Fruit fly (Drosophila melanogaster) whole organism, embryonic: ENCODE results near the gene CG7879.
A peak's percentile ranks its signal among the peaks of the same experiment; 100 is the strongest.

ENCODE experiments used
- Adf1 ChIP-seq: fragments of 200-800 bp; sonication (Bioruptor generic); IDR thresholded peaks from 2 replicates; pipeline ENCODE4 v1.3.6; 2022; ENCODE audit warnings: missing biosample characterization, missing genetic modification characterization
- Awh ChIP-seq: fragments of 200-800 bp; sonication (Bioruptor generic); IDR thresholded peaks from 2 replicates; pipeline ENCODE4, ENCODE4 v1.3.6; 2022; ENCODE audit warnings: missing biosample characterization, missing genetic modification characterization
- B-H2 ChIP-seq: fragments of 200-800 bp; sonication (Bioruptor generic); optimal IDR thresholded peaks from 2 replicates; lab custom pipeline; 2018; ENCODE audit warnings: missing biosample characterization, mild to moderate bottlenecking, missing genetic modification characterization
- C15 ChIP-seq: fragments of 200-800 bp; sonication (Bioruptor generic); IDR thresholded peaks from 3 replicates; pipeline ENCODE4 v1.3.6; 2022; ENCODE audit warnings: missing biosample characterization, missing genetic modification characterization
- CG1024 ChIP-seq: fragments of 200-800 bp; sonication (Bioruptor generic); IDR thresholded peaks from 2 replicates; pipeline ENCODE4 v1.3.6; 2022; ENCODE audit warnings: missing biosample characterization, missing genetic modification characterization
- CG11723 ChIP-seq: fragments of 200-800 bp; sonication (Bioruptor generic); optimal IDR thresholded peaks from 2 replicates; lab custom pipeline; 2017; ENCODE audit warnings: missing biosample characterization, mild to moderate bottlenecking, missing genetic modification characterization
- CG13287 ChIP-seq: fragments of 200-800 bp; sonication (Bioruptor generic); IDR thresholded peaks from 2 replicates; pipeline ENCODE4 v1.3.6; 2022; ENCODE audit warnings: missing biosample characterization, missing genetic modification characterization; ENCODE audit not compliant: partially characterized antibody
- CG13296 ChIP-seq: fragments of 200-800 bp; sonication (Bioruptor generic); optimal IDR thresholded peaks from 3 replicates; lab custom pipeline; 2018; ENCODE audit warnings: missing biosample characterization, mild to moderate bottlenecking, missing genetic modification characterization
- CG15073 ChIP-seq: fragments of 200-800 bp; sonication (Bioruptor generic); optimal IDR thresholded peaks from 2 replicates; lab custom pipeline; 2016; ENCODE audit warnings: missing biosample characterization, missing genetic modification characterization
- CG1603 ChIP-seq: fragments of 200-800 bp; sonication (Bioruptor generic); optimal IDR thresholded peaks from 2 replicates; lab custom pipeline; 2019; ENCODE audit warnings: missing biosample characterization, mild to moderate bottlenecking, missing genetic modification characterization, moderate library complexity
- CG16813 ChIP-seq: fragments of 200-800 bp; sonication (Bioruptor generic); IDR thresholded peaks from 3 replicates; pipeline ENCODE4 v1.3.6; 2022; ENCODE audit warnings: missing biosample characterization, missing genetic modification characterization; ENCODE audit not compliant: partially characterized antibody
- CG4707 ChIP-seq: fragments of 200-800 bp; sonication (Bioruptor generic); optimal IDR thresholded peaks from 2 replicates; lab custom pipeline; 2018; ENCODE audit warnings: missing biosample characterization, mild to moderate bottlenecking, missing genetic modification characterization, moderate library complexity
- CG6689 ChIP-seq: fragments of 200-800 bp; sonication (Bioruptor generic); IDR thresholded peaks from 2 replicates; pipeline ENCODE4 v1.3.6; 2022; ENCODE audit warnings: missing biosample characterization, missing genetic modification characterization
- CG6765 ChIP-seq: fragments of 200-800 bp; sonication (Bioruptor generic); optimal IDR thresholded peaks from 3 replicates; lab custom pipeline; 2017; ENCODE audit warnings: missing biosample characterization, mild to moderate bottlenecking, missing genetic modification characterization
- CG7372 ChIP-seq: fragments of 200-800 bp; sonication (Bioruptor generic); IDR thresholded peaks from 2 replicates; pipeline ENCODE4 v1.3.6; 2022; ENCODE audit warnings: missing biosample characterization, missing genetic modification characterization
- CG7786 ChIP-seq: fragments of 200-800 bp; sonication (Bioruptor generic); optimal IDR thresholded peaks from 2 replicates; lab custom pipeline; 2016; ENCODE audit warnings: missing biosample characterization, missing genetic modification characterization
- CG9797 ChIP-seq: fragments of 200-800 bp; sonication (Bioruptor generic); optimal IDR thresholded peaks from 3 replicates; lab custom pipeline; 2018; ENCODE audit warnings: missing biosample characterization, mild to moderate bottlenecking, missing genetic modification characterization
- Camta ChIP-seq: fragments of 200-800 bp; sonication (Bioruptor generic); optimal IDR thresholded peaks from 2 replicates; lab custom pipeline; 2016; ENCODE audit warnings: missing biosample characterization, missing genetic modification characterization
- Dll ChIP-seq: fragments of 200-800 bp; sonication (Bioruptor generic); IDR thresholded peaks from 4 replicates; pipeline ENCODE4 v1.3.6; 2022; ENCODE audit warnings: missing biosample characterization, missing genetic modification characterization; ENCODE audit not compliant: partially characterized antibody
- Ets97D ChIP-seq: fragments of 200-800 bp; sonication (Bioruptor generic); optimal IDR thresholded peaks from 3 replicates; lab custom pipeline; 2016; ENCODE audit warnings: missing biosample characterization, missing genetic modification characterization
- Hand ChIP-seq: fragments of 200-800 bp; sonication (Bioruptor generic); optimal IDR thresholded peaks from 2 replicates; lab custom pipeline; 2017; ENCODE audit warnings: mild to moderate bottlenecking, missing biosample characterization, missing genetic modification reagents, missing genetic modification characterization
- HmgZ ChIP-seq: fragments of 200-800 bp; sonication (Bioruptor generic); optimal IDR thresholded peaks from 2 replicates; lab custom pipeline; 2018; ENCODE audit warnings: missing biosample characterization, mild to moderate bottlenecking, missing genetic modification characterization
- Hr3 ChIP-seq: fragments of 200-800 bp; sonication (Bioruptor generic); optimal IDR thresholded peaks from 3 replicates; lab custom pipeline; 2016; ENCODE audit warnings: missing biosample characterization, missing genetic modification characterization
- Hsf ChIP-seq: fragments of 200-800 bp; sonication (Bioruptor generic); optimal IDR thresholded peaks from 3 replicates; lab custom pipeline; 2016; ENCODE audit warnings: missing biosample characterization, missing genetic modification characterization
- Kr ChIP-seq: fragments of 200-800 bp; sonication (Bioruptor generic); optimal IDR thresholded peaks from 2 replicates; lab custom pipeline; 2017; ENCODE audit warnings: missing biosample characterization, mild to moderate bottlenecking, missing genetic modification characterization
- Nf-YA ChIP-seq: fragments of 200-800 bp; sonication (Bioruptor generic); IDR thresholded peaks from 2 replicates; pipeline ENCODE4 v1.3.6; 2022; ENCODE audit warnings: missing biosample characterization, missing genetic modification characterization
- Rfx ChIP-seq: fragments of 200-800 bp; sonication (Bioruptor generic); IDR thresholded peaks from 2 replicates; pipeline ENCODE4 v1.3.6; 2022; ENCODE audit warnings: missing biosample characterization, missing genetic modification characterization
- Tbp ChIP-seq: fragments of >200 bp; optimal IDR thresholded peaks from 2 replicates; lab custom pipeline; 2018; ENCODE audit warnings: missing biosample characterization, missing genetic modification characterization
- ap ChIP-seq: fragments of 200-800 bp; sonication (Bioruptor generic); IDR thresholded peaks from 2 replicates; pipeline ENCODE4 v1.3.6; 2022; ENCODE audit warnings: missing biosample characterization, missing genetic modification characterization
- az2 ChIP-seq: fragments of 200-800 bp; sonication (Bioruptor generic); optimal IDR thresholded peaks from 3 replicates; lab custom pipeline; 2016; ENCODE audit warnings: missing biosample characterization, missing genetic modification characterization
- btn ChIP-seq: fragments of 200-800 bp; sonication (Bioruptor generic); optimal IDR thresholded peaks from 2 replicates; lab custom pipeline; 2016; ENCODE audit warnings: missing biosample characterization, missing genetic modification characterization
- dan ChIP-seq: fragments of 200-800 bp; sonication (Bioruptor generic); IDR thresholded peaks from 2 replicates; pipeline ENCODE4 v1.3.6; 2022; ENCODE audit warnings: missing biosample characterization, missing genetic modification characterization
- dmrt99B ChIP-seq: fragments of 200-800 bp; sonication (Bioruptor generic); optimal IDR thresholded peaks from 2 replicates; lab custom pipeline; 2018; ENCODE audit warnings: missing biosample characterization, mild to moderate bottlenecking, missing genetic modification characterization, moderate library complexity
- eve ChIP-seq, 2 experiments: fragments of >200 bp; optimal IDR thresholded peaks; 2 replicates each; lab custom pipeline; 2017; ENCODE audit warnings: missing biosample characterization in 2 of 2, missing genetic modification characterization in 2 of 2
- gce ChIP-seq: fragments of 200-800 bp; sonication (Bioruptor generic); IDR thresholded peaks from 3 replicates; pipeline ENCODE4 v1.3.6; 2022; ENCODE audit warnings: missing biosample characterization, missing genetic modification characterization
- gcm ChIP-seq: fragments of 200-800 bp; sonication (Bioruptor generic); optimal IDR thresholded peaks from 2 replicates; lab custom pipeline; 2019; ENCODE audit warnings: missing biosample characterization, mild to moderate bottlenecking, missing genetic modification characterization, moderate library complexity
- grn ChIP-seq: fragments of 200-800 bp; sonication (Bioruptor generic); optimal IDR thresholded peaks from 3 replicates; lab custom pipeline; 2017; ENCODE audit warnings: missing biosample characterization, missing genetic modification characterization
- gro ChIP-seq: fragments of 200-800 bp; sonication (Bioruptor generic); optimal IDR thresholded peaks from 2 replicates; lab custom pipeline; 2016; ENCODE audit warnings: missing biosample characterization, missing genetic modification characterization
- gt ChIP-seq: fragments of 200-800 bp; sonication (Bioruptor generic); IDR thresholded peaks from 2 replicates; pipeline ENCODE4 v1.3.6; 2022; ENCODE audit warnings: missing biosample characterization, missing genetic modification characterization
- h ChIP-seq: fragments of >200 bp; optimal IDR thresholded peaks from 2 replicates; lab custom pipeline; 2017
- knrl ChIP-seq: fragments of 200-800 bp; sonication (Bioruptor generic); IDR thresholded peaks from 3 replicates; pipeline ENCODE4 v1.3.6; 2022; ENCODE audit warnings: missing biosample characterization, missing genetic modification characterization; ENCODE audit not compliant: partially characterized antibody
- lab ChIP-seq: fragments of 200-800 bp; sonication (Bioruptor generic); optimal IDR thresholded peaks from 3 replicates; lab custom pipeline; 2017; ENCODE audit warnings: missing biosample characterization, missing genetic modification characterization, mild to moderate bottlenecking, moderate library complexity, missing genetic modification reagents
- nau ChIP-seq: fragments of 200-800 bp; sonication (Bioruptor generic); optimal IDR thresholded peaks from 3 replicates; lab custom pipeline; 2017; ENCODE audit warnings: missing biosample characterization, mild to moderate bottlenecking, missing genetic modification characterization, missing genetic modification reagents
- psq ChIP-seq: fragments of 200-800 bp; sonication (Bioruptor generic); optimal IDR thresholded peaks from 2 replicates; lab custom pipeline; 2017; ENCODE audit warnings: missing biosample characterization, missing genetic modification characterization
- ranshi ChIP-seq: fragments of 200-800 bp; sonication (Bioruptor generic); IDR thresholded peaks from 2 replicates; pipeline ENCODE4 v1.3.6; 2022; ENCODE audit warnings: missing biosample characterization, missing genetic modification characterization
- tio ChIP-seq: fragments of 200-800 bp; sonication (Bioruptor generic); optimal IDR thresholded peaks from 2 replicates; lab custom pipeline; 2017; ENCODE audit warnings: missing biosample characterization, missing genetic modification characterization, inconsistent platforms
- twi ChIP-seq: fragments of 200-800 bp; optimal IDR thresholded peaks from 2 replicates; lab custom pipeline; 2019; ENCODE audit warnings: missing biosample characterization, mild to moderate bottlenecking, missing genetic modification characterization, moderate library complexity
- vnd ChIP-seq: fragments of 200-800 bp; sonication (Bioruptor generic); IDR thresholded peaks from 3 replicates; pipeline ENCODE4 v1.3.6; 2022; ENCODE audit warnings: missing biosample characterization, missing genetic modification characterization; ENCODE audit not compliant: partially characterized antibody
- wek ChIP-seq: fragments of 200-800 bp; sonication (Bioruptor generic); optimal IDR thresholded peaks from 3 replicates; lab custom pipeline; 2018; ENCODE audit warnings: missing biosample characterization, mild to moderate bottlenecking, missing genetic modification characterization, moderate library complexity

The CG7879 gene

dm6 chr3L:1536487-1537337 lies 31.7 kb downstream of the CG7879 start, which contains the start of the genes CG12091 and pns (continued):
- TF ChIP-seq wek (peak; percentile 96), B-H2 (GFP tag; lab: Kevin White, UChicago) (peak; percentile 59), twi (tag; lab: Kevin White, UChicago) (peak; percentile 55), CG15073 (no peak), gce (GFP tag; lab: Robert Waterston, UW) (no peak), Hr3 (GFP tag; lab: Kevin White, UChicago) (peak; percentile 41), lab (GFP tag; lab: Kevin White, UChicago) (peak; percentile 71), btn (GFP tag; lab: Kevin White, UChicago) (peak; percentile 28), Adf1 (GFP tag; lab: Robert Waterston, UW) (peak; percentile 33; the same call in 1 of the 2 replicates), dan (GFP tag; lab: Robert Waterston, UW) (no peak), HmgZ (tag; lab: Kevin White, UChicago) (peak; percentile 37), CG4707 (GFP tag; lab: Kevin White, UChicago) (peak; percentile 38), CG9797 (GFP tag; lab: Kevin White, UChicago) (peak; percentile 96), C15 (GFP tag; lab: Robert Waterston, UW) (no peak), Tbp (GFP tag; lab: Kevin White, UChicago) (no peak), CG7786 (GFP tag; lab: Kevin White, UChicago) (peak; percentile 57), Ets97D (GFP tag; lab: Kevin White, UChicago) (peak; percentile 84), CG11723 (no peak), grn (GFP tag; lab: Kevin White, UChicago) (peak; percentile 37), Hsf (GFP tag; lab: Kevin White, UChicago) (peak; percentile 73), Camta (GFP tag; lab: Kevin White, UChicago) (peak; percentile 67), CG6689 (GFP tag; lab: Robert Waterston, UW) (peak; percentile 64), nau (GFP tag; lab: Kevin White, UChicago) (no peak), gro (GFP tag; lab: Kevin White, UChicago) (peak; percentile 72), CG7372 (GFP tag; lab: Robert Waterston, UW) (peak; percentile 60; the same call in 1 of the 2 replicates), gcm (GFP tag; lab: Kevin White, UChicago) (peak; percentile 69), Awh (GFP tag; lab: Robert Waterston, UW) (no peak), psq (GFP tag; lab: Kevin White, UChicago) (peak; percentile 38), tio (GFP tag; lab: Kevin White, UChicago) (no peak), Rfx (GFP tag; lab: Robert Waterston, UW) (peak; percentile 57), CG13296 (GFP tag; lab: Kevin White, UChicago) (peak; percentile 50), ranshi (GFP tag; lab: Robert Waterston, UW) (peak; percentile 38; the same call in 1 of the 2 replicates), eve (GFP tag; optimal IDR thresholded peaks at IDR 0.05; lab: Kevin White, UChicago) (no peak), CG1024 (peak; percentile 41; the same call in 1 of the 2 replicates), CG13287 (no peak; the same call in none of the 2 replicates), gt (no peak), h (lab: Kevin White, UChicago) (no peak), az2 (GFP tag; lab: Kevin White, UChicago) (peak; percentile 62), vnd (GFP tag; lab: Robert Waterston, UW) (no peak), ap (GFP tag; lab: Robert Waterston, UW) (peak; percentile 51; the same call in 1 of the 2 replicates), CG6765 (GFP tag; lab: Kevin White, UChicago) (peak; percentile 61), CG16813 (GFP tag; lab: Robert Waterston, UW) (0 out of 3 replicates have a peak, but pooled peaks have one; percentile 6), Hand (GFP tag; lab: Kevin White, UChicago) (peak; percentile 28), dmrt99B (tag; lab: Kevin White, UChicago) (no peak), knrl (GFP tag; lab: Robert Waterston, UW) (peak; percentile 81), Kr (GFP tag; lab: Kevin White, UChicago) (peak; percentile 35), Nf-YA (GFP tag; lab: Robert Waterston, UW) (0 out of 2 replicates have a peak, but pooled peaks have one; percentile 20), CG1603 (tag; lab: Kevin White, UChicago) (no peak), Dll (GFP tag; lab: Robert Waterston, UW) (peak; percentile 41; the same call in 1 of the 4 replicates)
